Fruit fly (Drosophila melanogaster): ENCODE data around the gene Cenp-C.

Cenp-C gene

dm6 chr3R:8563774-8564173, at the start of gene Cenp-C:
Gene Cenp-C, plus strand, starts transcription at chr3R:8564105.
- TF ChIP-seq CG8478 (optimal IDR thresholded peaks at IDR 0.05) (no peak), psq (optimal IDR thresholded peaks at IDR 0.05) (no peak), pan (optimal IDR thresholded peaks at IDR 0.05) (no peak), Dll (optimal IDR thresholded peaks at IDR 0.05) (no peak), EcR (GFP tag; optimal IDR thresholded peaks at IDR 0.05) (no peak), usp (GFP tag; optimal IDR thresholded peaks at IDR 0.05) (no peak)

dm6 chr3R:8517752-8518185, 46.1 kb upstream of the Cenp-C start, which contains the start of gene CG11737:
Gene CG11737, plus strand, starts transcription at chr3R:8517868.
- TF ChIP-seq Dll (optimal IDR thresholded peaks at IDR 0.05) (peak; percentile 36), pan (optimal IDR thresholded peaks at IDR 0.05) (peak; percentile 29), EcR (GFP tag; optimal IDR thresholded peaks at IDR 0.05) (no peak)

- TF ChIP-seq psq (optimal IDR thresholded peaks at IDR 0.05) (no peak), Dll (optimal IDR thresholded peaks at IDR 0.05) (no peak), pan (optimal IDR thresholded peaks at IDR 0.05) (no peak), EcR (GFP tag; optimal IDR thresholded peaks at IDR 0.05) (no peak), CG8478 (optimal IDR thresholded peaks at IDR 0.05) (no peak)
These were observed 45.2 kb upstream of the Cenp-C start for dm6 chr3R:8518565-8519154.

dm6 chr3R:8519157-8519556, 44.7 kb upstream of the Cenp-C start:
- TF ChIP-seq usp (GFP tag; optimal IDR thresholded peaks at IDR 0.05) (no peak), CG8478 (optimal IDR thresholded peaks at IDR 0.05) (no peak), EcR (GFP tag; optimal IDR thresholded peaks at IDR 0.05) (no peak), pan (optimal IDR thresholded peaks at IDR 0.05) (no peak), psq (optimal IDR thresholded peaks at IDR 0.05) (no peak), Dll (optimal IDR thresholded peaks at IDR 0.05) (no peak)

dm6 chr3R:8520809-8521208, 43.1 kb upstream of the Cenp-C start:
- TF ChIP-seq usp (GFP tag; optimal IDR thresholded peaks at IDR 0.05) (no peak), Dll (optimal IDR thresholded peaks at IDR 0.05) (no peak), EcR (GFP tag; optimal IDR thresholded peaks at IDR 0.05) (no peak), psq (optimal IDR thresholded peaks at IDR 0.05) (no peak), CG8478 (optimal IDR thresholded peaks at IDR 0.05) (no peak), pan (optimal IDR thresholded peaks at IDR 0.05) (no peak)

- TF ChIP-seq CG8478 (optimal IDR thresholded peaks at IDR 0.05) (no peak), Dll (optimal IDR thresholded peaks at IDR 0.05) (no peak), pan (optimal IDR thresholded peaks at IDR 0.05) (no peak)
These were observed 42.4 kb upstream of the Cenp-C start, which contains the start of gene CG31454 for dm6 chr3R:8521499-8521898. Gene CG31454, plus strand, starts transcription at chr3R:8521658.

dm6 chr3R:8523668-8524067, 40.2 kb upstream of the Cenp-C start, which contains the start of gene CG31259:
Gene CG31259, plus strand, starts transcription at chr3R:8523944.
- TF ChIP-seq CG8478 (optimal IDR thresholded peaks at IDR 0.05) (no peak), EcR (GFP tag; optimal IDR thresholded peaks at IDR 0.05) (no peak), psq (optimal IDR thresholded peaks at IDR 0.05) (no peak), pan (optimal IDR thresholded peaks at IDR 0.05) (no peak), Dll (optimal IDR thresholded peaks at IDR 0.05) (no peak)

dm6 chr3R:8524277-8524676, 39.6 kb upstream of the Cenp-C start:
- TF ChIP-seq pan (optimal IDR thresholded peaks at IDR 0.05) = no peak
- no peak for TF ChIP-seq Dll (optimal IDR thresholded peaks at IDR 0.05)
- no peak for TF ChIP-seq psq (optimal IDR thresholded peaks at IDR 0.05)

- TF ChIP-seq pan (optimal IDR thresholded peaks at IDR 0.05) (no peak), psq (optimal IDR thresholded peaks at IDR 0.05) (no peak), EcR (GFP tag; optimal IDR thresholded peaks at IDR 0.05) (no peak), Dll (optimal IDR thresholded peaks at IDR 0.05) (no peak), CG8478 (optimal IDR thresholded peaks at IDR 0.05) (no peak), usp (GFP tag; optimal IDR thresholded peaks at IDR 0.05) (no peak)
These were observed 35.0 kb upstream of the Cenp-C start, which contains the start of gene CG11741 for dm6 chr3R:8528862-8529261. Gene CG11741, minus strand, starts transcription at chr3R:8528877.

dm6 chr3R:8545915-8546314, 18.0 kb upstream of the Cenp-C start:
- no peak for TF ChIP-seq usp (GFP tag; optimal IDR thresholded peaks at IDR 0.05)
- TF ChIP-seq pan (optimal IDR thresholded peaks at IDR 0.05) = no peak
- no peak for TF ChIP-seq CG8478 (optimal IDR thresholded peaks at IDR 0.05)
- no peak for TF ChIP-seq EcR (GFP tag; optimal IDR thresholded peaks at IDR 0.05)
- TF ChIP-seq Dll (optimal IDR thresholded peaks at IDR 0.05) = no peak
- no peak for TF ChIP-seq psq (optimal IDR thresholded peaks at IDR 0.05)

dm6 chr3R:8552308-8552707, 11.6 kb upstream of the Cenp-C start, which contains the start of gene Or85d:
Gene Or85d, plus strand, starts transcription at chr3R:8552608.
- no peak for TF ChIP-seq usp (GFP tag; optimal IDR thresholded peaks at IDR 0.05)
- TF ChIP-seq pan (optimal IDR thresholded peaks at IDR 0.05) = no peak
- no peak for TF ChIP-seq EcR (GFP tag; optimal IDR thresholded peaks at IDR 0.05)
- no peak for TF ChIP-seq Dll (optimal IDR thresholded peaks at IDR 0.05)
- no peak for TF ChIP-seq CG8478 (optimal IDR thresholded peaks at IDR 0.05)
- TF ChIP-seq psq (optimal IDR thresholded peaks at IDR 0.05) = no peak

dm6 chr3R:8561522-8561921, 2.4 kb upstream of the Cenp-C start, which contains the start of gene pch2:
Gene pch2, minus strand, starts transcription at chr3R:8561764.
- TF ChIP-seq pan (optimal IDR thresholded peaks at IDR 0.05) (no peak), EcR (GFP tag; optimal IDR thresholded peaks at IDR 0.05) (no peak)

- TF ChIP-seq pan (optimal IDR thresholded peaks at IDR 0.05) = no peak
- no peak for TF ChIP-seq usp (GFP tag; optimal IDR thresholded peaks at IDR 0.05)
- no peak for TF ChIP-seq Dll (optimal IDR thresholded peaks at IDR 0.05)
- TF ChIP-seq psq (optimal IDR thresholded peaks at IDR 0.05) = no peak
- no peak for TF ChIP-seq CG8478 (optimal IDR thresholded peaks at IDR 0.05)
- TF ChIP-seq EcR (GFP tag; optimal IDR thresholded peaks at IDR 0.05) = no peak
These were observed 1.4 kb upstream of the Cenp-C start, which contains the start of the genes mRpS18A and CG31460 for dm6 chr3R:8562484-8562886. Gene mRpS18A, minus strand, starts transcription at chr3R:8562593. Gene CG31460, plus strand, starts transcription at chr3R:8562673.

Measured in whole organism.